Worm (Caenorhabditis elegans) whole organism, midembryonic: ENCODE results near the gene Y46G5A.38.

ENCODE experiments used
- T22C8.4 ChIP-seq: fragments of 200-800 bp; sonication (Bioruptor generic); IDR thresholded peaks from 2 replicates; pipeline ENCODE4 v1.3.6; 2022; ENCODE audit warnings: missing genetic modification characterization, missing compliant biosample characterization
- cog-1 ChIP-seq: sonication (generic microtip); optimal IDR thresholded peaks from 2 replicates; lab custom pipeline; 2016; ENCODE audit warnings: missing genetic modification characterization, missing compliant biosample characterization
- flt-1 ChIP-seq: fragments of 200-800 bp; sonication (Bioruptor generic); IDR thresholded peaks from 2 replicates; pipeline ENCODE4 v1.3.6; 2022; ENCODE audit warnings: missing genetic modification characterization, missing compliant biosample characterization
- klf-2 ChIP-seq: fragments of 200-800 bp; sonication (Bioruptor generic); conservative IDR thresholded peaks from 2 replicates; pipeline ENCODE4 v1.3.6; 2022; ENCODE audit warnings: missing genetic modification reagents, missing genetic modification characterization, missing compliant biosample characterization
- med-1 ChIP-seq: sonication (generic microtip); optimal IDR thresholded peaks from 2 replicates; lab custom pipeline; 2017; ENCODE audit warnings: missing genetic modification characterization, mild to moderate bottlenecking, missing compliant biosample characterization, antibody characterized with exemption, missing genetic modification reagents; ENCODE audit not compliant: insufficient read depth
- ref-1 ChIP-seq: fragments of 200-800 bp; sonication (Bioruptor generic); conservative IDR thresholded peaks from 2 replicates; pipeline ENCODE4 v1.3.6; 2022; ENCODE audit warnings: missing genetic modification reagents, missing genetic modification characterization, missing compliant biosample characterization
- tab-1 ChIP-seq: fragments of 200-800 bp; sonication (Bioruptor generic); IDR thresholded peaks from 2 replicates; pipeline ENCODE4 v1.3.6; 2022; ENCODE audit warnings: missing genetic modification characterization, missing compliant biosample characterization
- ztf-23 ChIP-seq: fragments of 200-800 bp; sonication (Bioruptor generic); IDR thresholded peaks from 2 replicates; pipeline ENCODE4 v1.3.6; 2022; ENCODE audit warnings: missing genetic modification reagents, missing genetic modification characterization, missing compliant biosample characterization
- ztf-29 ChIP-seq: fragments of 200-800 bp; sonication (Bioruptor generic); IDR thresholded peaks from 2 replicates; pipeline ENCODE4 v1.3.6; 2022; ENCODE audit warnings: missing genetic modification reagents, missing genetic modification characterization, missing compliant biosample characterization

Gene Y46G5A.38

DNA sequence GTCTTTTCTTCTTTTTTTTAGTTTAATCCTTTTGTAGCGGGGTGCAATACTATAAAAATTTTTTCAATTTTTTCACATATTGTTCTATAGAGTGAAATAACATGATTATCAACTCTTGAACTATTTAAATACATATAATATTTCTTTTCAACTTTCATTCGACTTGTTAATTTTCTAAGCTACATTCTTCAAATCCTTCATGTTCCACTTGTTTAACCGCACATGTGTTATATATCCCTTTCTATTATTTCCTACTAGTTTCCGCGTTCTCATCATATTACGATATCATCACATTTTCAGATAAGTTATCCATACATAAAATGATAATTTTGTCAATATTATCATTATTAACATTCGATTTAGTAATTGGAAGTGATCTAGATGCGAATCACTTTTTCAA is 29.0 kb downstream of the Y46G5A.38 start, which contains the start of gene Y46G5A.29:
Gene Y46G5A.29 (plus strand): TSS at position 301 of the 400 bp plus-strand sequence.
- TF ChIP-seq T22C8.4 (GFP tag; lab: Robert Waterston, UW) (no peak), ztf-29 (GFP tag; lab: Robert Waterston, UW) (no peak), cog-1 (no peak), med-1 (GFP tag; lab: Kevin White, UChicago) (no peak), ref-1 (GFP tag; lab: Robert Waterston, UW) (no peak), flt-1 (no peak), tab-1 (no peak), klf-2 (GFP tag; lab: Robert Waterston, UW) (no peak), ztf-23 (no peak)

DNA sequence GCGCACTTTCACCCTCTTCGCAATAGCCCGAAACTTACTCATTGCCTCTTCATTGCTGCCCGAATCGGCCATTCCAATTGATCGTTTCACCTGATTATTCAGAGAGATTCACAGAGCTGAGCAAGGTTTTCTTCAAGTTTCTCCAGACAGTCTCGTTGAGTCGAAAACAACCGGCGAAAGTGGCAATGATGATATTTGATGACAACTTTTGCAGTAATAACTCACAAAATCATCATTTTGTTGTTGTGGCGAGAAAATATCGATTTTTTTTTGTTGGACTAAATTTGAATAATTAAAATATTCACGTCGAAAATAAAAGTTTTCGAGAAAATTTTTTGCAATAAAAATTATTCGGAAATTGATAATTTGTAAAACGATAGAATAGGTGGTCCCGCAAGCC is 38.8 kb downstream of the Y46G5A.38 start, which contains the start of gene snf-5:
Gene snf-5 (minus strand): TSS at position 182 of the 400 bp plus-strand sequence.
- TF ChIP-seq tab-1 (no peak), cog-1 (no peak), klf-2 (GFP tag; lab: Robert Waterston, UW) (no peak), T22C8.4 (GFP tag; lab: Robert Waterston, UW) (no peak), med-1 (GFP tag; lab: Kevin White, UChicago) (no peak), ztf-23 (no peak), ztf-29 (GFP tag; lab: Robert Waterston, UW) (no peak), ref-1 (GFP tag; lab: Robert Waterston, UW) (no peak), flt-1 (no peak)

DNA sequence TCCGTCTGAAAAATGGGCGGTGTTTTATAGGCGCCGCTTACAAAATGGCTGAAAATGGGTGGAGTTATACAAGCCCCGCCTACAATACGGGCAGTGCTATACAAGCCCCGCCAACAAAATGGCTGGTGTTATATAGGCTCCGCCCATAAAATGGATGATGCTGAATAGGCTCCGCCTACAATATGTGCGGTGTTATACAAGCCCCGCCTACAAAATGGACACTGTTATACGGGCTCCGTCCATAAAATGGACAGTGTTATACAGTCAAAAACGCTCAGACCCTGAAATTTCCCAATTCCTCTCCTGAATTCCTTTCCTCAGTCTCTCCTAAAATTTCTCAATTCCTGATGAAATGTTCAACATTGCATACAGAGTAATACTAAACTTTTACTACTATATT is 39.2 kb downstream of the Y46G5A.38 start:
- TF ChIP-seq med-1 (GFP tag; lab: Kevin White, UChicago) (no peak), T22C8.4 (GFP tag; lab: Robert Waterston, UW) (no peak), cog-1 (no peak), ref-1 (GFP tag; lab: Robert Waterston, UW) (no peak), tab-1 (no peak), ztf-29 (GFP tag; lab: Robert Waterston, UW) (no peak)
